Worm (Caenorhabditis elegans): Measurements from ENCODE around the gene gars-1.
A peak's percentile ranks its signal among the peaks of the same experiment; 100 is the strongest.

The gars-1 gene

ce11 chrIII:5144169-5144568, 19.3 kb downstream of the gars-1 start:
- TF ChIP-seq tbx-2 (tag; optimal IDR thresholded peaks at IDR 0.05), result peak; percentile 84
- no peak for TF ChIP-seq lin-39 (tag; optimal IDR thresholded peaks at IDR 0.05)

ce11 chrIII:5143520-5143919, 19.9 kb downstream of the gars-1 start:
- TF ChIP-seq elt-1 (tag; optimal IDR thresholded peaks at IDR 0.05) (no peak), fos-1 (tag; optimal IDR thresholded peaks at IDR 0.05) (no peak), lin-15B (tag; optimal IDR thresholded peaks at IDR 0.05) (no peak), nhr-23 (tag; optimal IDR thresholded peaks at IDR 0.05) (no peak), nhr-43 (tag; optimal IDR thresholded peaks at IDR 0.05; ENCODE audit: poor library complexity, severe bottlenecking) (no peak), hmg-11 (tag; optimal IDR thresholded peaks at IDR 0.05) (no peak), nhr-28 (tag; optimal IDR thresholded peaks at IDR 0.05) (no peak), R02D3.7 (tag; optimal IDR thresholded peaks at IDR 0.05) (no peak), ama-1 (optimal IDR thresholded peaks at IDR 0.05) (no peak), lin-39 (tag; optimal IDR thresholded peaks at IDR 0.05) (no peak), ZK546.5 (tag; optimal IDR thresholded peaks at IDR 0.05) (no peak), snpc-4 (tag; optimal IDR thresholded peaks at IDR 0.05) (no peak), ceh-82 (tag; optimal IDR thresholded peaks at IDR 0.05) (no peak), mdl-1 (tag; optimal IDR thresholded peaks at IDR 0.05) (no peak)

ce11 chrIII:5141935-5142334, 21.5 kb downstream of the gars-1 start:
- TF ChIP-seq tbx-2 (tag; optimal IDR thresholded peaks at IDR 0.05), result peak; percentile 90
- TF ChIP-seq unc-62 (GFP tag; optimal IDR thresholded peaks at IDR 0.05), result peak; percentile 40
- TF ChIP-seq ZK546.5 (tag; optimal IDR thresholded peaks at IDR 0.05), result no peak

- TF ChIP-seq aly-2 (tag; optimal IDR thresholded peaks at IDR 0.05) (no peak), sea-2 (GFP tag; optimal IDR thresholded peaks at IDR 0.05) (no peak), snpc-4 (tag; optimal IDR thresholded peaks at IDR 0.05) (no peak), ZK546.5 (tag; optimal IDR thresholded peaks at IDR 0.05) (no peak), lin-39 (tag; optimal IDR thresholded peaks at IDR 0.05) (peak; percentile 2), pha-4 (tag; optimal IDR thresholded peaks at IDR 0.05) (peak; percentile 5), jun-1 (tag; optimal IDR thresholded peaks at IDR 0.05) (no peak), tbx-2 (tag; optimal IDR thresholded peaks at IDR 0.05) (no peak), nhr-76 (tag; optimal IDR thresholded peaks at IDR 0.05) (no peak), eor-1 (tag; optimal IDR thresholded peaks at IDR 0.05) (no peak), lsy-12 (tag; optimal IDR thresholded peaks at IDR 0.05) (no peak), lin-15B (tag; optimal IDR thresholded peaks at IDR 0.05) (no peak), nhr-237 (tag; optimal IDR thresholded peaks at IDR 0.05) (no peak), nhr-25 (tag; optimal IDR thresholded peaks at IDR 0.05) (no peak), fos-1 (tag; optimal IDR thresholded peaks at IDR 0.05) (no peak), elt-2 (tag; optimal IDR thresholded peaks at IDR 0.05) (peak; percentile 12), nfya-1 (tag; optimal IDR thresholded peaks at IDR 0.05; ENCODE audit: insufficient read depth) (peak; percentile 51), nhr-28 (tag; optimal IDR thresholded peaks at IDR 0.05) (no peak)
These were observed 22.9 kb downstream of the gars-1 start for ce11 chrIII:5140559-5140958.

- TF ChIP-seq ceh-9 (tag; optimal IDR thresholded peaks at IDR 0.05) (no peak), lin-39 (tag; optimal IDR thresholded peaks at IDR 0.05) (no peak), mml-1 (tag; optimal IDR thresholded peaks at IDR 0.05) (no peak), nhr-43 (tag; optimal IDR thresholded peaks at IDR 0.05; ENCODE audit: poor library complexity, severe bottlenecking) (no peak), daf-12 (tag; optimal IDR thresholded peaks at IDR 0.05) (no peak), lsy-12 (tag; optimal IDR thresholded peaks at IDR 0.05) (no peak), unc-62 (GFP tag; optimal IDR thresholded peaks at IDR 0.05) (no peak), mdl-1 (tag; optimal IDR thresholded peaks at IDR 0.05) (no peak), fkh-10 (GFP tag; optimal IDR thresholded peaks at IDR 0.05) (no peak), aly-2 (tag; optimal IDR thresholded peaks at IDR 0.05) (no peak), egl-27 (tag; optimal IDR thresholded peaks at IDR 0.05) (no peak)
These were observed 23.7 kb downstream of the gars-1 start for ce11 chrIII:5139768-5140167.

ce11 chrIII:5138940-5139533, 24.4 kb downstream of the gars-1 start:
- no peak for TF ChIP-seq fkh-2 (tag; optimal IDR thresholded peaks at IDR 0.05)
- no peak for TF ChIP-seq unc-39 (tag; optimal IDR thresholded peaks at IDR 0.05)
- TF ChIP-seq ceh-16 (tag; optimal IDR thresholded peaks at IDR 0.05), result no peak
- TF ChIP-seq nhr-76 (tag; optimal IDR thresholded peaks at IDR 0.05), result no peak
- no peak for TF ChIP-seq elt-1 (tag; optimal IDR thresholded peaks at IDR 0.05)
- TF ChIP-seq ceh-28 (tag; optimal IDR thresholded peaks at IDR 0.05), result no peak
- no peak for TF ChIP-seq mml-1 (tag; optimal IDR thresholded peaks at IDR 0.05)
- no peak for TF ChIP-seq mdl-1 (tag; optimal IDR thresholded peaks at IDR 0.05)
- TF ChIP-seq nhr-12 (tag; optimal IDR thresholded peaks at IDR 0.05), result no peak
- TF ChIP-seq skn-1 (tag; optimal IDR thresholded peaks at IDR 0.05), result no peak
- no peak for TF ChIP-seq nhr-25 (tag; optimal IDR thresholded peaks at IDR 0.05)
- no peak for TF ChIP-seq lin-15B (tag; optimal IDR thresholded peaks at IDR 0.05)
- no peak for TF ChIP-seq elt-2 (tag; optimal IDR thresholded peaks at IDR 0.05)
- TF ChIP-seq nhr-67 (tag; optimal IDR thresholded peaks at IDR 0.05), result no peak
- no peak for TF ChIP-seq hmg-11 (tag; optimal IDR thresholded peaks at IDR 0.05)
- TF ChIP-seq snpc-4 (tag; optimal IDR thresholded peaks at IDR 0.05), result no peak

Measured in whole organism, L3 larva.